Worm (Caenorhabditis elegans) whole organism, mixed stage, embryonic: ENCODE measurements around the gene gpn-1.

Experiments used
- M03D4.4 ChIP-seq: sonication (generic microtip); optimal IDR thresholded peaks from 2 replicates; lab custom pipeline; 2017; ENCODE audit warnings: mild to moderate bottlenecking, missing genetic modification characterization, missing compliant biosample characterization
- bed-3 ChIP-seq: fragments of 200-800 bp; sonication (Bioruptor generic); optimal IDR thresholded peaks from 3 replicates; lab custom pipeline; 2018; ENCODE audit warnings: mild to moderate bottlenecking, missing genetic modification characterization, moderate library complexity, missing compliant biosample characterization
- blmp-1 ChIP-seq: fragments of 150-350 bp; optimal IDR thresholded peaks from 2 replicates; lab custom pipeline; 2014; ENCODE audit warnings: missing biosample characterization, missing genetic modification characterization
- ceh-39 ChIP-seq: fragments of 150-350 bp; optimal IDR thresholded peaks from 2 replicates; lab custom pipeline; 2014; ENCODE audit warnings: missing biosample characterization, missing genetic modification characterization
- ceh-43 ChIP-seq: fragments of 200-800 bp; sonication (Bioruptor generic); optimal IDR thresholded peaks from 2 replicates; lab custom pipeline; 2018; ENCODE audit warnings: mild to moderate bottlenecking, missing genetic modification characterization, moderate library complexity, missing compliant biosample characterization
- ces-1 ChIP-seq: fragments of 150-350 bp; optimal IDR thresholded peaks from 2 replicates; lab custom pipeline; 2014; ENCODE audit warnings: missing biosample characterization, missing genetic modification reagents, missing genetic modification characterization
- cnd-1 ChIP-seq: fragments of 200-800 bp; sonication (Bioruptor generic); optimal IDR thresholded peaks from 2 replicates; lab custom pipeline; 2018; ENCODE audit warnings: mild to moderate bottlenecking, missing genetic modification characterization, missing compliant biosample characterization
- drap-1 ChIP-seq: fragments of 200-800 bp; sonication (Bioruptor generic); optimal IDR thresholded peaks from 3 replicates; lab custom pipeline; 2018; ENCODE audit warnings: mild to moderate bottlenecking, missing genetic modification characterization, missing compliant biosample characterization
- elt-1 ChIP-seq: sonication (generic microtip); optimal IDR thresholded peaks from 2 replicates; lab custom pipeline; 2017; ENCODE audit warnings: missing genetic modification characterization, mild to moderate bottlenecking, missing compliant biosample characterization, antibody characterized with exemption, moderate library complexity, borderline replicate concordance; ENCODE audit not compliant: insufficient read depth
- elt-3 ChIP-seq: fragments of 150-350 bp; optimal IDR thresholded peaks from 2 replicates; lab custom pipeline; 2014; ENCODE audit warnings: missing biosample characterization, missing genetic modification characterization
- flh-1 ChIP-seq: fragments of 200-800 bp; sonication (Bioruptor generic); optimal IDR thresholded peaks from 2 replicates; lab custom pipeline; 2018; ENCODE audit warnings: mild to moderate bottlenecking, missing genetic modification characterization, moderate library complexity, missing compliant biosample characterization
- ham-2 ChIP-seq: fragments of 200-800 bp; sonication (Bioruptor generic); optimal IDR thresholded peaks from 2 replicates; lab custom pipeline; 2018; ENCODE audit warnings: mild to moderate bottlenecking, missing genetic modification characterization, missing compliant biosample characterization
- lin-13 ChIP-seq: fragments of 150-350 bp; optimal IDR thresholded peaks from 2 replicates; lab custom pipeline; 2014; ENCODE audit warnings: missing biosample characterization, missing genetic modification characterization
- lin-32 ChIP-seq: fragments of 200-800 bp; sonication (Bioruptor generic); optimal IDR thresholded peaks from 2 replicates; lab custom pipeline; 2018; ENCODE audit warnings: mild to moderate bottlenecking, missing genetic modification characterization, missing compliant biosample characterization
- lsy-2 ChIP-seq: fragments of 150-350 bp; optimal IDR thresholded peaks from 2 replicates; lab custom pipeline; 2014; ENCODE audit warnings: missing biosample characterization, missing genetic modification characterization
- mab-5 ChIP-seq: fragments of 150-350 bp; optimal IDR thresholded peaks from 2 replicates; lab custom pipeline; 2014; ENCODE audit warnings: missing biosample characterization, missing genetic modification characterization
- mep-1 ChIP-seq: fragments of 150-350 bp; optimal IDR thresholded peaks from 2 replicates; lab custom pipeline; 2017; ENCODE audit warnings: missing biosample characterization, missing genetic modification reagents, missing genetic modification characterization, inconsistent platforms
- mls-2 ChIP-seq: sonication (generic microtip); optimal IDR thresholded peaks from 2 replicates; lab custom pipeline; 2016; ENCODE audit warnings: mild to moderate bottlenecking, missing genetic modification characterization, moderate library complexity, missing compliant biosample characterization
- nhr-2 ChIP-seq: fragments of 150-350 bp; optimal IDR thresholded peaks from 2 replicates; lab custom pipeline; 2014; ENCODE audit warnings: missing biosample characterization, missing genetic modification characterization
- nhr-28 ChIP-seq: fragments of 150-350 bp; optimal IDR thresholded peaks from 2 replicates; lab custom pipeline; 2014; ENCODE audit warnings: missing biosample characterization, missing genetic modification characterization
- nhr-76 ChIP-seq: sonication (generic microtip); optimal IDR thresholded peaks from 2 replicates; lab custom pipeline; 2017; ENCODE audit warnings: missing biosample characterization, missing genetic modification characterization
- pha-4 ChIP-seq: fragments of 150-350 bp; optimal IDR thresholded peaks from 2 replicates; lab custom pipeline; 2018; ENCODE audit warnings: missing biosample characterization, missing genetic modification reagents, missing genetic modification characterization
- sem-2 ChIP-seq: fragments of 200-800 bp; sonication (Bioruptor generic); optimal IDR thresholded peaks from 2 replicates; lab custom pipeline; 2018; ENCODE audit warnings: mild to moderate bottlenecking, missing genetic modification characterization, missing compliant biosample characterization
- snpc-4 ChIP-seq: fragments of 150-350 bp; optimal IDR thresholded peaks from 2 replicates; lab custom pipeline; 2014; ENCODE audit warnings: missing biosample characterization, missing genetic modification characterization
- sptf-1 ChIP-seq: sonication (generic microtip); optimal IDR thresholded peaks from 2 replicates; lab custom pipeline; 2017; ENCODE audit warnings: mild to moderate bottlenecking, missing genetic modification characterization, moderate library complexity, missing compliant biosample characterization
- tbx-8 ChIP-seq: fragments of 200-800 bp; sonication (Bioruptor generic); optimal IDR thresholded peaks from 2 replicates; lab custom pipeline; 2018; ENCODE audit warnings: mild to moderate bottlenecking, missing genetic modification characterization, moderate library complexity, missing compliant biosample characterization
- unc-39 ChIP-seq: fragments of 150-350 bp; optimal IDR thresholded peaks from 2 replicates; lab custom pipeline; 2014; ENCODE audit warnings: missing biosample characterization, missing genetic modification characterization
- unc-62 ChIP-seq: fragments of 150-350 bp; optimal IDR thresholded peaks from 2 replicates; lab custom pipeline; 2014; ENCODE audit warnings: missing biosample characterization, missing genetic modification reagents, missing genetic modification characterization
- zip-8 ChIP-seq: fragments of 150-350 bp; optimal IDR thresholded peaks from 2 replicates; lab custom pipeline; 2014; ENCODE audit warnings: missing biosample characterization, missing genetic modification characterization
- ztf-11 ChIP-seq: fragments of 150-350 bp; optimal IDR thresholded peaks from 2 replicates; lab custom pipeline; 2014; ENCODE audit warnings: missing biosample characterization, missing genetic modification characterization

gpn-1 gene

DNA sequence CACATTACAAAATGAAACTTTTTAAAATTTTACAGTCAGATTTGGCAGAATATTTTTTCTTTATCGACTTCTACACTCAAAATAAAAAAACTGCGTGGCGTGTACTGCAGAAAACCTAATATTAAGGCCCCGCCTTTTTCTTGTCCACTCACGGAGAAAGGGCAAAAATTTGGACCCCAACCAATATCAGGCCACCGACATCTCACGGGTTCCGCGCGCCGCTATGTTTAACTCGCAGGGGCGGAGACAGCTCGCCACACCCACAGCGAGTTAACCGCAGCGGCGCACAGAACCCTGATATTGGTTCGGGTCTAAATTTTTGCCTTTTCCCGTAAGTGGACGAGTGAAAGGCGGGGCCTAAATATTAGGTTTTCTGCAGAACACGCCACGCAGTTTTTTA lies 17.8 kb upstream of the gpn-1 start:
- no peak for TF ChIP-seq lsy-2 (tag; lab: Kevin White, UChicago)
- no peak for TF ChIP-seq sptf-1 (tag; lab: Kevin White, UChicago)
- no peak for TF ChIP-seq ces-1
- no peak for TF ChIP-seq nhr-2 (tag; lab: Kevin White, UChicago)
- TF ChIP-seq ceh-43 = no peak
- TF ChIP-seq nhr-76 (tag; lab: Kevin White, UChicago) = no peak
- TF ChIP-seq unc-62 = no peak
- TF ChIP-seq pha-4 = no peak
- TF ChIP-seq flh-1 (GFP tag; lab: Kevin White, UChicago) = no peak
- TF ChIP-seq elt-3 (tag; lab: Kevin White, UChicago) = no peak
- no peak for TF ChIP-seq lin-13 (tag; lab: Kevin White, UChicago)
- TF ChIP-seq nhr-28 (tag; lab: Kevin White, UChicago) = no peak
- no peak for TF ChIP-seq ceh-39
- no peak for TF ChIP-seq unc-39 (tag; lab: Kevin White, UChicago)
- no peak for TF ChIP-seq bed-3 (GFP tag; lab: Kevin White, UChicago)
- TF ChIP-seq lin-32 (GFP tag; lab: Kevin White, UChicago) = no peak
- TF ChIP-seq mab-5 (tag; lab: Kevin White, UChicago) = no peak
- TF ChIP-seq ztf-11 = no peak

DNA sequence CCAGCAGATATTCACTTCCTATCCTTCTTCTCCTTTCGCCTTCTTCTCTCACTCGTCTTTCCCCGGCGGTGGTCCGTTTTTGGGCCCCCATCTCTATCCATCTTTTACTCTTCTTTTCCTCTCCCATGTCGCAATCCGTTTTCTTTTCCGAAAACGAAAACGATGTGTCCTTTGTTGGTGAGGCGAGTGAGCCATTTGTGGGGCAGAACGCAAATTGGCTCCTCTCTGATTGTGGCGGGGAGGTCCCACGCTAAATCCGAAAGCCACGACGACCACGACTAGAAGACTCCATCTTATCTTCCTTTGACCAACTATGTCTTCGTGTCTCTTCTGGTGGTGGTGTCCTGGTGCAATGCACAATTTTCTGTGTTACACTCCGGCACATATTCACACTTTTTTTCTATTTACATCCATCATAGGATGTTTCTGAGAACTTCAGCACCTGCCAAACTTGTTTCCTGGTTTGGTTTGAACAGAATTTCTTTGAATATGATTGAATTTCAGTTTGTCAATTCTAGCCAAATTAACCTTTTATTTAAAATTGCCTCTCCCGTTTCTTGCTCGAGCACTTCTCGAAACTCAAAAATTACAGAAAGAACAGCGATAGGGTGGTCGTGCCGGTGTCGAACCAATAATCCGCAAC lies 15.2 kb upstream of the gpn-1 start, which contains the start of gene pcdr-1:
TSS of gene pcdr-1 (plus strand) at position 593 of the 643 bp plus-strand sequence.
- TF ChIP-seq zip-8 (tag; lab: Kevin White, UChicago) (no peak), ces-1 (peak; percentile 44)

DNA sequence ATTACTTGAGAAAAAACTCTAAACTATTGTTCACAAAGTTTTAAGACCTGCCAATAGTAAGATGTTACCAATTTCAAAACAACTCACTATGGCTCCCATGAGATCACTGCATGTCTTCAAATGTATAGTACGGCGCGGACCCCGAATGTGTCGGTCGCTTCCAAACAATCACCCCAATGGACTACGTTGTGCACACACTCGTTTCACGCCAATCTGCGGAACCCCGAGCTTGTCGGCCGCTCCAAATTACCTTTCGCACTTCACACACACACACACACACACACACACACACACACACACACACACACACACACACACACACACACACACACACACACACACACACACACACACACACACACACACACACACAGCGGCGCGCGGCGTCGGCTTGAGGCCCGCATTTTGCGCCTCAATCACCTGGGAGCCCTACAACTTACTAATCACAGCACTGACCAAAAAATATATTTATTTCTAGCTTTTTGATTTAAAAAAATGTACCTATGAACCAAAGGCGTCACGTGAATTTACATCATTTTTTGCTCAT lies 13.4 kb upstream of the gpn-1 start:
- TF ChIP-seq sem-2 (GFP tag; lab: Kevin White, UChicago) = peak; percentile 15
- no peak for TF ChIP-seq elt-1 (tag; lab: Kevin White, UChicago)
- peak; percentile 7 for TF ChIP-seq cnd-1
- peak; percentile 62 for TF ChIP-seq sptf-1 (tag; lab: Kevin White, UChicago)

DNA sequence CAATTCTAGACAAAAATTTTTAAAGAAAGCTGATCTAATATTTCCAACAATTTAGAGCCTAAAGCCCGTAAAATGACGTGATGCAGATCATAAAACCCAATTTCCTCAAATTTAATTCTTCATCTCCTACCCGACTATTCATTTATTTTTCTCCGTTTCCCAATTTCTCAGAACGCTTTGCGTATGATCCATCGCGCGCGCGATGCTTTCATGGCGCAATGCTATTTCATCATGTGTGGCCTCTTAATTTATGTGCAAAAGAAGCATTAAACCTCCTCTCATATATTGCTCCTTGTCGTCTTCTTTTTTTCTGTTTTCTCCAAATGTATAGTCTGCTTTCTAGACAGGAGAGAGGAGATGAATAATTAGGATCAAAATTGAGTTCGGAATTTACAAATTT lies 12.8 kb upstream of the gpn-1 start:
- no peak for TF ChIP-seq elt-1 (tag; lab: Kevin White, UChicago)
- no peak for TF ChIP-seq lsy-2 (tag; lab: Kevin White, UChicago)
- peak; percentile 41 for TF ChIP-seq ces-1
- no peak for TF ChIP-seq mab-5 (tag; lab: Kevin White, UChicago)

ce11 chrX:15675622-15676021 lies 5.9 kb upstream of the gpn-1 start, which contains the start of gene F59D12.2:
TSS of gene F59D12.2 (minus strand) at chrX:15675722.
- TF ChIP-seq drap-1 (GFP tag; lab: Kevin White, UChicago) (no peak), pha-4 (no peak), bed-3 (GFP tag; lab: Kevin White, UChicago) (no peak), lin-13 (tag; lab: Kevin White, UChicago) (no peak), sptf-1 (tag; lab: Kevin White, UChicago) (no peak), blmp-1 (tag; lab: Kevin White, UChicago) (no peak), sem-2 (GFP tag; lab: Kevin White, UChicago) (no peak), snpc-4 (tag; lab: Kevin White, UChicago) (no peak), unc-39 (tag; lab: Kevin White, UChicago) (no peak), mls-2 (tag; lab: Kevin White, UChicago) (no peak), ztf-11 (no peak)

ce11 chrX:15689244-15689643 lies 7.8 kb downstream of the gpn-1 start, which contains the start of gene C03H12.1:
TSS of gene C03H12.1 (plus strand) at chrX:15689449.
- TF ChIP-seq mep-1 (tag; lab: Kevin White, UChicago) (no peak), nhr-76 (tag; lab: Kevin White, UChicago) (no peak), mls-2 (tag; lab: Kevin White, UChicago) (no peak), ham-2 (GFP tag; lab: Kevin White, UChicago) (no peak), ces-1 (no peak), sptf-1 (tag; lab: Kevin White, UChicago) (no peak), bed-3 (GFP tag; lab: Kevin White, UChicago) (no peak), tbx-8 (GFP tag; lab: Kevin White, UChicago) (no peak), ztf-11 (no peak), lin-13 (tag; lab: Kevin White, UChicago) (no peak), sem-2 (GFP tag; lab: Kevin White, UChicago) (no peak), lin-32 (GFP tag; lab: Kevin White, UChicago) (no peak), elt-1 (tag; lab: Kevin White, UChicago) (no peak), M03D4.4 (tag; lab: Kevin White, UChicago) (no peak), nhr-2 (tag; lab: Kevin White, UChicago) (no peak), ceh-39 (no peak), ceh-43 (no peak), mab-5 (tag; lab: Kevin White, UChicago) (no peak)
- TF ChIP-seq, all 35 proteins: peak for 0
